Fruit fly (Drosophila melanogaster): ENCODE results near the gene CG33340.

The CG33340 gene

dm6 chr3R:24362838-24363237 is at the start of gene CG33340:
TSS of gene CG33340 (plus strand) at chr3R:24363138.
- TF ChIP-seq EcR (GFP tag; optimal IDR thresholded peaks at IDR 0.05) (no peak), pan (optimal IDR thresholded peaks at IDR 0.05) (no peak), CG8478 (optimal IDR thresholded peaks at IDR 0.05) (no peak), usp (GFP tag; optimal IDR thresholded peaks at IDR 0.05) (no peak), psq (optimal IDR thresholded peaks at IDR 0.05) (no peak)

DNA sequence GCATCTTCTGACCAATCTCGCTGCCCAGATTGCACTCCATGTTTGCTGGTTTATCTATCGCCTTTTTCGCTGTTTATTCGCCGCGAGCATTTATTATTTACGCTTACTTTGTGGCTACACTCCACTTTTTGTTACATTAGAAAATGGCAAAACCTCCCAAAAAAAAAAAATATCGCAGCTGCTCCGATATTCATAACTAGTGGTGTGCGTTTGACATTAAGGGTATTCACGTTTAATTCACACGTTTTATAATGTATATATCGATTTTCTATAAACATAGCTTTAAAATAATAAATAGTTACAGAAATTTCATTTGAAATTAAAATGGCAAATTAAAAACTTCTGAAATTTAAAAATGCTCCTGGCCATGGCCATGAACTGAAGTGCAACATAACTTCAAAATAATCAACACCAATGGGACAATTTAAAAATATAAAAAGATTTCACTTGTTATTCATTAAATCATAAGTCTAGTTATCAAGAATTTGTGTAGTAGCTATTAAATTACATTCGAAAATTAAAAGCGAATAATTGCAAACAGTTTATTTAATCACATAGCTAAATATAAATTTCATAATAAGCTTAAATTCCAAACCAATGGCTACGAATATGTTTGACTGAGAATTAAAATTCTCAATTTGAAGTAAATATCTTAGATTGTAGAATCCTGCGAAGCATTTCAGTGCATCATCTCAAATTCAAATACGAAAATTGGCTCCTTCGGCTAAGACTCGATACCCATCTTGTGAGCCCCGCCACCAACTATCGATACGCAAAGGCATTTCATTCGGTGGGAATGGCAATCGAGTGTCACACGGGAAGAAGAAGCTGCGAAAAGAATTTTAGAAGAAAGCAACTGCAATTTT is 44.5 kb upstream of the CG33340 start, which contains the start of the genes Nab2 and BRWD3:
Nab2 (minus strand) TSS at position 203 of the 866 bp plus-strand sequence.
BRWD3 (plus strand) TSS at position 784 of the 866 bp plus-strand sequence.
- TF ChIP-seq CG8478 (optimal IDR thresholded peaks at IDR 0.05) (no peak), Dll (optimal IDR thresholded peaks at IDR 0.05) (no peak), usp (GFP tag; optimal IDR thresholded peaks at IDR 0.05) (no peak), EcR (GFP tag; optimal IDR thresholded peaks at IDR 0.05) (no peak)

dm6 chr3R:24319083-24319381 is 43.9 kb upstream of the CG33340 start:
- no peak for TF ChIP-seq EcR (GFP tag; optimal IDR thresholded peaks at IDR 0.05)
- TF ChIP-seq pan (optimal IDR thresholded peaks at IDR 0.05) = no peak
- TF ChIP-seq usp (GFP tag; optimal IDR thresholded peaks at IDR 0.05) = no peak
- no peak for TF ChIP-seq Dll (optimal IDR thresholded peaks at IDR 0.05)
- no peak for TF ChIP-seq CG8478 (optimal IDR thresholded peaks at IDR 0.05)
- TF ChIP-seq psq (optimal IDR thresholded peaks at IDR 0.05) = no peak

DNA sequence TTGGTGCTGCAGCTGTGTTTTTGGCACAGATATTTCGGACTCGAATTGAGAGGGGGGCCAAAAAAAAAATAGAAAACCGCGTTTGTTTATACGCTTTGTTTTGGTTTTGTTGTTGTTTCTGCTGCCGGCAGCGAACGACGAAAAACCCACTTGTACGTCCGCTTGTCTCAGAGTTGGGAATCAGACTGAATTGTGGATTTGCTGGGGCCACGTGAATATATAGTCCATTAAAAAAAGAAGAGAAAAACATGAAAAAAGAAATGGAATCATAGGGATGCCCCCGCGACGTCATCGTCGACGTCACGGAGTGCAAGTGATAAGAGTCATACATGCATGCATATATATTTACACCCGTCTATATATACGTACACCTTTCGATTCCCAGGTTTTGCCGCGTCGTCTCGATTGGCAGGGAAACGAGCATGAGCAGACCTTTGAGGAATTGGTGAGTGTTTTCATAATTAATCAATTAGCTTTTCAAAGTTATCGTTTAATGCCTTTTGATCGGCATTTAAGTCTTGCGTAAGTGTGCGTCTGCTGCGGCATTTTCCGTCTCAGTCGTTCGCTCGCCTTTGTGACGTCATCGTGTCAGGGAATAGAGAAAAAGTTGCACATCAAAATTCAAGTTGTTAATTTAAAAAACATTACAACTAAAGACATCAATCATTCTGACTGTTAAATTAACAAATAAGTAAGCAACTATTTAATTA is 43.2 kb upstream of the CG33340 start:
- TF ChIP-seq Dll (optimal IDR thresholded peaks at IDR 0.05) = no peak
- TF ChIP-seq EcR (GFP tag; optimal IDR thresholded peaks at IDR 0.05) = no peak
- TF ChIP-seq CG8478 (optimal IDR thresholded peaks at IDR 0.05) = no peak
- TF ChIP-seq psq (optimal IDR thresholded peaks at IDR 0.05) = no peak
- TF ChIP-seq pan (optimal IDR thresholded peaks at IDR 0.05) = no peak
- no peak for TF ChIP-seq usp (GFP tag; optimal IDR thresholded peaks at IDR 0.05)

DNA sequence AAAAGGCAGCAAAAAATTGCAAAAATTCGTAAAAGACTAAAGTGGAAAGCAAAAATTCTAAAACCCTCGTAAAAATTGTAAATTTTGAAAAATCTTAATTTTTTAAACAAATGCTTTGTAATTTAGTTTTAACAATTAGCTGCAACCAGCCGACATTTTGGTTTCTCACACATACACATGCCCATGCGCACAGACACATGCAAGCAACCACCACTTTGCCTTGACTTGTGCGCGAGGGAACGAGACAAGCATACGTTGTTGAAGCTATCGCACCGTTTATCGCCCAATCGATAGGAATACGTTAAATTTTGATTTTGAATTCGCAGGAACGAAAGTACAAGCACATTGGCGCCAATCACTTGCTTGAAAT is 42.6 kb upstream of the CG33340 start:
- TF ChIP-seq EcR (GFP tag; optimal IDR thresholded peaks at IDR 0.05) = no peak
- peak; percentile 12 for TF ChIP-seq CG8478 (optimal IDR thresholded peaks at IDR 0.05)
- TF ChIP-seq Dll (optimal IDR thresholded peaks at IDR 0.05) = no peak

- TF ChIP-seq psq (optimal IDR thresholded peaks at IDR 0.05) (no peak), EcR (GFP tag; optimal IDR thresholded peaks at IDR 0.05) (no peak), Dll (optimal IDR thresholded peaks at IDR 0.05) (no peak), CG8478 (optimal IDR thresholded peaks at IDR 0.05) (no peak), usp (GFP tag; optimal IDR thresholded peaks at IDR 0.05) (no peak), pan (optimal IDR thresholded peaks at IDR 0.05) (no peak)
Measured at dm6 chr3R:24333182-24333808, 29.6 kb upstream of the CG33340 start, which contains the start of the genes Rrp5 and Dis3. TSS of gene Rrp5 (minus strand) at chr3R:24333316. TSS of gene Dis3 (plus strand) at chr3R:24333433.

- TF ChIP-seq Dll (optimal IDR thresholded peaks at IDR 0.05) = no peak
- no peak for TF ChIP-seq psq (optimal IDR thresholded peaks at IDR 0.05)
- TF ChIP-seq pan (optimal IDR thresholded peaks at IDR 0.05) = no peak
- no peak for TF ChIP-seq CG8478 (optimal IDR thresholded peaks at IDR 0.05)
- no peak for TF ChIP-seq usp (GFP tag; optimal IDR thresholded peaks at IDR 0.05)
- TF ChIP-seq EcR (GFP tag; optimal IDR thresholded peaks at IDR 0.05) = no peak
Measured at dm6 chr3R:24336622-24337021, 26.3 kb upstream of the CG33340 start, which contains the start of gene CG6432. TSS of gene CG6432 (plus strand) at chr3R:24336922.

DNA sequence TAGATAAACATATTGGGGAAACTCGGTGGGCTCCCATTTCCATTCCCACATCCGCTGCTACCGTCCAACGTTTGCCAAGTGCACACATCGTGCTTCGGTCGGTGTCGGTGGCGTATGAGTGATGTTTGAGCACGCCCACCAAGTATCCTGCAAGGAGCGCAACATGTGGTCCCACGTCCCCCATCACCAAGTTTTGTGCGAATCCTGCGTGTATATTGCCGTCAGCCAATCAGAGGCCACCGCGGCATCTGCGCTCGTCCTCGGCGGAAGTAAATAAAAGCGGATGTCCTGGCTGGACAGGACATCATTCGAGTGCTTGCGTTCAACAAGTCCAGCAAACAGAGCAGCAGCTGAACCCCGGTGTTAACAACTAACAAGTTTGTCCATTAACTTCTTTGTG is 21.7 kb upstream of the CG33340 start, which contains the start of gene Ms:
Ms (plus strand) TSS at position 301 of the 400 bp plus-strand sequence.
- TF ChIP-seq psq (optimal IDR thresholded peaks at IDR 0.05) = no peak
- no peak for TF ChIP-seq CG8478 (optimal IDR thresholded peaks at IDR 0.05)
- TF ChIP-seq usp (GFP tag; optimal IDR thresholded peaks at IDR 0.05) = no peak
- TF ChIP-seq EcR (GFP tag; optimal IDR thresholded peaks at IDR 0.05) = no peak
- no peak for TF ChIP-seq pan (optimal IDR thresholded peaks at IDR 0.05)
- TF ChIP-seq Dll (optimal IDR thresholded peaks at IDR 0.05) = no peak

DNA sequence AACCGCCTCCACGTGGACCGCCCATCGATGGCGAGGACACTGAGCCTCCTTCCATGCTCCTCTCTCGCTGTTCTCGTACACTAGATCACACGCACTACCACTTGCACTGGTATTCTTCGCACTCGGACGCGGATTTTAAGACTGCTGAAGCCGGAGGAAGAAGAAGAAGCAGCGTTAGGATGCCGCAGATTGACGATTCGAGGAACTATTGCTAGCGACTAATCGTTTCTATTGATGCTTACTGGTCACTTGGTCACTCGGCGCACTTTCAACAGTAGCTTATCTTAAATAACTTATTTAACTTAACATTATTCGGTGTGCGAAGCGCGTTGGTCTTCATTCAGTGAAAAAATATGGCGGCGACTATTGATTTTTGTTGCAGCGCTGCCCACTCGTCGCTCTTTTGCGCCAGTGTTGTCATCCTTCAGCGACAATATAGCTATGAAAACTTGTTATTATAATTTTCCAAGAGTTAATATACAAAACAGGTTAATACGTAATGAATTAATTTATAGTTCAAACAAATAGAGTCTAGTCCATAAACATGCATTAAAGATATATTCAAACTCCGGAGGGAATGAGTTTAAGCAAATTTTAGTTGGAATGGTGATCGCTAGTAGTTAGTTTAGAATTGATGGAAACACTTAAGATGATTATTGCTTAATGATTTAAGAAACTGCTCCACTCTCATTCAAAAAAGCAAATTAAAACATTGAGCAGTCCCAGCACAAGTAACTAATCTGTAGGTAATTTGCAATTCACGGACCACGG is 14.3 kb upstream of the CG33340 start, which contains the start of the genes CG5746 and CG6454:
CG5746 (minus strand) TSS at position 372 of the 771 bp plus-strand sequence.
CG6454 (plus strand) TSS at position 763 of the 771 bp plus-strand sequence.
- TF ChIP-seq Dll (optimal IDR thresholded peaks at IDR 0.05) (no peak), CG8478 (optimal IDR thresholded peaks at IDR 0.05) (no peak), psq (optimal IDR thresholded peaks at IDR 0.05) (no peak), EcR (GFP tag; optimal IDR thresholded peaks at IDR 0.05) (no peak), pan (optimal IDR thresholded peaks at IDR 0.05) (no peak), usp (GFP tag; optimal IDR thresholded peaks at IDR 0.05) (no peak)

dm6 chr3R:24353448-24353847 is 9.5 kb upstream of the CG33340 start:
- TF ChIP-seq CG8478 (optimal IDR thresholded peaks at IDR 0.05) (no peak), EcR (GFP tag; optimal IDR thresholded peaks at IDR 0.05) (no peak), psq (optimal IDR thresholded peaks at IDR 0.05) (no peak), usp (GFP tag; optimal IDR thresholded peaks at IDR 0.05) (no peak), Dll (optimal IDR thresholded peaks at IDR 0.05) (no peak), pan (optimal IDR thresholded peaks at IDR 0.05) (no peak)

dm6 chr3R:24357698-24358097 is 5.2 kb upstream of the CG33340 start, which contains the start of gene Golgin84:
TSS of gene Golgin84 (minus strand) at chr3R:24357938.
- TF ChIP-seq CG8478 (optimal IDR thresholded peaks at IDR 0.05) = no peak
- TF ChIP-seq Dll (optimal IDR thresholded peaks at IDR 0.05) = no peak
- no peak for TF ChIP-seq EcR (GFP tag; optimal IDR thresholded peaks at IDR 0.05)
- no peak for TF ChIP-seq usp (GFP tag; optimal IDR thresholded peaks at IDR 0.05)
- no peak for TF ChIP-seq psq (optimal IDR thresholded peaks at IDR 0.05)
- no peak for TF ChIP-seq pan (optimal IDR thresholded peaks at IDR 0.05)
